Worm (Caenorhabditis elegans): ENCODE results near the gene gcst-1.

DNA sequence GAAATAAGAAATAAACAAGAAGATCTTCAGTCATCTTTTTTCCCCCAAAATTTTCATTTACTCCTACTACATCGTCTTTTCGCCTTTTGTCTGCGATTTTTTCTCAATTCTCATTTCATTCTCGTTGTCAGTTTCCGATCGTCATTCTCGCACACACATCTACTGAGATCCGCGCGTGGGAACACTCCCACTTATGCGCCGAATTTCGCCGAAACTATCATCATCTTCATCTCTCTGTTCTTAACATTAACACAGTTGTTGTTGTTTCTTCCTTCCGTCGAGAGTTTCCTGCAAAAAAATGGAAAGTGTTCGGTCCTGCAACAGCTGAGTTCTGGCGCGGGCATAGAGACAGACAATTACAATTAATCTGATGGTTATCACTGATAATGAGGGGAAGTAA is 15.1 kb upstream of the gcst-1 start:
- no peak for TF ChIP-seq lin-11 (tag; optimal IDR thresholded peaks at IDR 0.05)
- TF ChIP-seq tbx-2 (tag; optimal IDR thresholded peaks at IDR 0.05), result no peak
- no peak for TF ChIP-seq hlh-8 (tag; optimal IDR thresholded peaks at IDR 0.05)
- no peak for TF ChIP-seq mec-3 (tag; optimal IDR thresholded peaks at IDR 0.05; ENCODE audit: borderline replicate concordance)
- TF ChIP-seq sdc-2 (tag; optimal IDR thresholded peaks at IDR 0.05), result no peak
- no peak for TF ChIP-seq pax-1 (tag; optimal IDR thresholded peaks at IDR 0.05)
- TF ChIP-seq hlh-6 (tag; optimal IDR thresholded peaks at IDR 0.05), result no peak
- TF ChIP-seq ztf-16 (tag; optimal IDR thresholded peaks at IDR 0.05), result no peak
- no peak for TF ChIP-seq ceh-9 (tag; optimal IDR thresholded peaks at IDR 0.05)
- no peak for TF ChIP-seq pqm-1 (tag; optimal IDR thresholded peaks at IDR 0.05)

All from whole organism, late embryonic.